Worm (Caenorhabditis elegans) whole organism, L4 larva: ENCODE data around the gene acdh-9.

Experiments
- D1046.2 ChIP-seq: fragments of 200-800 bp; sonication (Bioruptor generic); IDR thresholded peaks from 2 replicates; pipeline ENCODE4 v1.3.6; 2022; ENCODE audit warnings: missing genetic modification characterization, missing compliant biosample characterization
- F49E8.2 ChIP-seq: sonication (generic microtip); optimal IDR thresholded peaks from 2 replicates; lab custom pipeline; 2016; ENCODE audit warnings: missing compliant biosample characterization, mild to moderate bottlenecking, missing genetic modification characterization, borderline replicate concordance
- T26A8.4 ChIP-seq: fragments of 200-800 bp; sonication (Bioruptor generic); IDR thresholded peaks from 2 replicates; pipeline ENCODE4 v1.3.6; 2022; ENCODE audit warnings: missing genetic modification characterization, missing compliant biosample characterization
- ZK546.5 ChIP-seq, 2 experiments: sonication (generic microtip); optimal IDR thresholded peaks; 2 replicates each; lab custom pipeline; 2017; ENCODE audit warnings: missing biosample characterization in 2 of 2, missing genetic modification characterization in 2 of 2
- aha-1 ChIP-seq: fragments of 150-350 bp; peaks from one replicate; lab custom pipeline; 2014; ENCODE audit warnings: missing biosample characterization, missing genetic modification characterization
- aly-2 ChIP-seq: sonication (generic microtip); optimal IDR thresholded peaks from 2 replicates; lab custom pipeline; 2018; ENCODE audit warnings: missing biosample characterization, missing genetic modification characterization
- attf-4 ChIP-seq: sonication (generic microtip); optimal IDR thresholded peaks from 3 replicates; lab custom pipeline; 2017; ENCODE audit warnings: missing biosample characterization, missing genetic modification characterization
- ceh-20 ChIP-seq: fragments of 200-800 bp; sonication (Bioruptor generic); IDR thresholded peaks from 2 replicates; pipeline ENCODE4 v1.3.6; 2022; ENCODE audit warnings: missing genetic modification reagents, missing genetic modification characterization, missing compliant biosample characterization
- ceh-62 ChIP-seq: sonication (generic microtip); optimal IDR thresholded peaks from 2 replicates; lab custom pipeline; 2017; ENCODE audit warnings: missing biosample characterization, missing genetic modification characterization
- ces-1 ChIP-seq: fragments of 150-350 bp; sonication (generic microtip); optimal IDR thresholded peaks from 4 replicates; lab custom pipeline; 2014; ENCODE audit warnings: missing biosample characterization, missing genetic modification reagents, missing genetic modification characterization
- daf-12 ChIP-seq: fragments of 150-350 bp; optimal IDR thresholded peaks from 2 replicates; lab custom pipeline; 2014; ENCODE audit warnings: missing biosample characterization, missing genetic modification reagents, missing genetic modification characterization
- daf-8 ChIP-seq: fragments of 200-800 bp; sonication (Bioruptor generic); IDR thresholded peaks from 2 replicates; pipeline ENCODE4 v1.3.6; 2022; ENCODE audit warnings: missing genetic modification characterization, missing compliant biosample characterization
- dmd-6 ChIP-seq: fragments of 200-800 bp; sonication (Bioruptor generic); IDR thresholded peaks from 2 replicates; pipeline ENCODE4 v1.3.6; 2022; ENCODE audit warnings: missing genetic modification reagents, missing genetic modification characterization, missing compliant biosample characterization
- dmd-9 ChIP-seq: fragments of 200-800 bp; sonication (Bioruptor generic); IDR thresholded peaks from 2 replicates; pipeline ENCODE4 v1.3.6; 2022; ENCODE audit warnings: missing genetic modification reagents, missing genetic modification characterization, missing compliant biosample characterization
- dpl-1 ChIP-seq: fragments of 150-350 bp; optimal IDR thresholded peaks from 2 replicates; lab custom pipeline; 2014; ENCODE audit warnings: missing biosample characterization, missing genetic modification reagents, missing genetic modification characterization
- dve-1 ChIP-seq: sonication (generic microtip); optimal IDR thresholded peaks from 2 replicates; lab custom pipeline; 2017; ENCODE audit warnings: antibody characterized with exemption, mild to moderate bottlenecking, missing genetic modification characterization, missing compliant biosample characterization; ENCODE audit not compliant: insufficient read depth
- egl-43 ChIP-seq: fragments of 200-800 bp; sonication (Bioruptor generic); IDR thresholded peaks from 2 replicates; pipeline ENCODE4 v1.3.6; 2022; ENCODE audit warnings: missing genetic modification reagents, missing genetic modification characterization, missing compliant biosample characterization
- fkh-10 ChIP-seq: fragments of 150-350 bp; optimal IDR thresholded peaks from 2 replicates; lab custom pipeline; 2014; ENCODE audit warnings: missing biosample characterization, missing genetic modification reagents, missing genetic modification characterization
- fos-1 ChIP-seq: fragments of 150-350 bp; optimal IDR thresholded peaks from 2 replicates; lab custom pipeline; 2014; ENCODE audit warnings: missing biosample characterization, missing genetic modification characterization
- gei-8 ChIP-seq: fragments of 200-800 bp; sonication (Bioruptor generic); optimal IDR thresholded peaks from 2 replicates; lab custom pipeline; 2018; ENCODE audit warnings: mild to moderate bottlenecking, missing genetic modification characterization, missing compliant biosample characterization
- hmg-1.1 ChIP-seq: fragments of 200-800 bp; sonication (Bioruptor generic); IDR thresholded peaks from 2 replicates; pipeline ENCODE4 v1.3.6; 2022; ENCODE audit warnings: missing genetic modification reagents, missing genetic modification characterization, missing compliant biosample characterization
- lin-13 ChIP-seq: fragments of 150-350 bp; optimal IDR thresholded peaks from 2 replicates; lab custom pipeline; 2014; ENCODE audit warnings: missing biosample characterization, missing genetic modification reagents, missing genetic modification characterization
- lin-15B ChIP-seq: fragments of 150-350 bp; sonication (generic microtip); optimal IDR thresholded peaks from 3 replicates; lab custom pipeline; 2014; ENCODE audit warnings: missing biosample characterization, missing genetic modification characterization
- lin-38 ChIP-seq: fragments of 200-800 bp; sonication (Bioruptor generic); IDR thresholded peaks from 2 replicates; pipeline ENCODE4 v1.3.6; 2022; ENCODE audit warnings: missing genetic modification reagents, missing genetic modification characterization, missing compliant biosample characterization
- lsy-2 ChIP-seq, 2 experiments: fragments of 150-350 bp in 1 of 2; sonication (generic microtip) in 1 of 2; optimal IDR thresholded peaks; 2 replicates each; lab custom pipeline; 2014 to 2017; ENCODE audit warnings: missing biosample characterization in 2 of 2, missing genetic modification characterization in 2 of 2
- mdl-1 ChIP-seq, 2 experiments: fragments of 150-350 bp in 1 of 2; sonication (generic microtip) in 1 of 2; optimal IDR thresholded peaks; 2 replicates each; lab custom pipeline; 2014 to 2017; ENCODE audit warnings: missing biosample characterization in 2 of 2, missing genetic modification characterization in 2 of 2
- mdt-29 ChIP-seq: fragments of 200-800 bp; sonication (Bioruptor generic); IDR thresholded peaks from 2 replicates; pipeline ENCODE4 v1.3.6; 2022; ENCODE audit warnings: missing genetic modification reagents, missing genetic modification characterization, missing compliant biosample characterization
- nhr-11 ChIP-seq: fragments of 150-350 bp; optimal IDR thresholded peaks from 2 replicates; lab custom pipeline; 2014; ENCODE audit warnings: missing biosample characterization, missing genetic modification characterization
- nhr-41 ChIP-seq: fragments of 200-800 bp; sonication (Bioruptor generic); IDR thresholded peaks from 2 replicates; pipeline ENCODE4 v1.3.6; 2022; ENCODE audit warnings: missing genetic modification reagents, missing genetic modification characterization, missing compliant biosample characterization
- nhr-48 ChIP-seq: sonication (generic microtip); optimal IDR thresholded peaks from 2 replicates; lab custom pipeline; 2016; ENCODE audit warnings: mild to moderate bottlenecking, missing genetic modification characterization, missing compliant biosample characterization
- nhr-77 ChIP-seq: fragments of 150-350 bp; optimal IDR thresholded peaks from 2 replicates; lab custom pipeline; 2014; ENCODE audit warnings: missing biosample characterization, missing genetic modification characterization
- pha-4 ChIP-seq, 2 experiments: fragments of 150-350 bp in 1 of 2; fragments of 200-800 bp in 1 of 2; sonication (Bioruptor generic) in 1 of 2; IDR thresholded peaks in 1 of 2; optimal IDR thresholded peaks in 1 of 2; 2 replicates each; pipeline versions ENCODE4 v1.3.6 to Lab custom; 2014 to 2022; ENCODE audit warnings: missing genetic modification characterization in 2 of 2, missing genetic modification reagents in 2 of 2, missing biosample characterization in 1 of 2, missing compliant biosample characterization in 1 of 2
- pqm-1 ChIP-seq: sonication (generic microtip); optimal IDR thresholded peaks from 2 replicates; lab custom pipeline; 2017; ENCODE audit warnings: missing biosample characterization, missing genetic modification characterization
- saeg-2 ChIP-seq: fragments of 200-800 bp; sonication (Bioruptor generic); IDR thresholded peaks from 2 replicates; pipeline ENCODE4 v1.3.6; 2022; ENCODE audit warnings: missing genetic modification reagents, missing genetic modification characterization, missing compliant biosample characterization
- sdz-12 ChIP-seq: fragments of 200-800 bp; sonication (Bioruptor generic); optimal IDR thresholded peaks from 2 replicates; lab custom pipeline; 2018; ENCODE audit warnings: mild to moderate bottlenecking, missing genetic modification characterization, missing compliant biosample characterization
- spr-1 ChIP-seq: sonication (generic microtip); optimal IDR thresholded peaks from 2 replicates; lab custom pipeline; 2016; ENCODE audit warnings: mild to moderate bottlenecking, missing genetic modification characterization, missing compliant biosample characterization
- tra-1 ChIP-seq: fragments of 200-800 bp; sonication (Bioruptor generic); IDR thresholded peaks from 2 replicates; pipeline ENCODE4 v1.3.6; 2022; ENCODE audit warnings: missing genetic modification reagents, missing genetic modification characterization, missing compliant biosample characterization
- zfp-3 ChIP-seq: fragments of 200-800 bp; sonication (Bioruptor generic); conservative IDR thresholded peaks from 2 replicates; pipeline ENCODE4 v1.3.6; 2022; ENCODE audit warnings: missing genetic modification reagents, missing genetic modification characterization, missing compliant biosample characterization
- zip-2 ChIP-seq: fragments of 150-350 bp; optimal IDR thresholded peaks from 2 replicates; lab custom pipeline; 2014; ENCODE audit warnings: missing biosample characterization, missing genetic modification characterization

Gene acdh-9

ce11 chrII:840131-840530 lies 8.3 kb downstream of the acdh-9 start, which contains the start of gene clc-33:
Gene clc-33 (plus strand): TSS chrII:840431.
- TF ChIP-seq dve-1 (no peak), ceh-20 (no peak), T26A8.4 (no peak)

- TF ChIP-seq daf-8 (GFP tag; lab: Robert Waterston, UW) = no peak
- no peak for TF ChIP-seq dmd-9 (GFP tag; lab: Robert Waterston, UW)
- no peak for TF ChIP-seq ces-1 (GFP tag; lab: Kevin White, UChicago)
- TF ChIP-seq tra-1 (GFP tag; lab: Robert Waterston, UW) = no peak
- no peak for TF ChIP-seq fos-1 (tag; lab: Kevin White, UChicago)
- TF ChIP-seq lin-15B = no peak
- TF ChIP-seq ceh-62 = no peak
- no peak for TF ChIP-seq mdl-1 (tag; optimal IDR thresholded peaks at IDR 0.05; lab: Kevin White, UChicago)
- TF ChIP-seq nhr-11 (tag; lab: Kevin White, UChicago) = no peak
- TF ChIP-seq nhr-77 (tag; lab: Kevin White, UChicago) = no peak
- TF ChIP-seq dpl-1 (GFP tag; lab: Kevin White, UChicago) = no peak
- no peak for TF ChIP-seq daf-12
- no peak for TF ChIP-seq gei-8 (GFP tag; lab: Kevin White, UChicago)
- no peak for TF ChIP-seq lin-38 (GFP tag; lab: Robert Waterston, UW)
- TF ChIP-seq ZK546.5 (tag; optimal IDR thresholded peaks at IDR 0.05; lab: Kevin White, UChicago) = no peak
- TF ChIP-seq spr-1 (tag; lab: Kevin White, UChicago) = no peak
- no peak for TF ChIP-seq hmg-1.1
- no peak for TF ChIP-seq dve-1
These were observed 10.0 kb downstream of the acdh-9 start, which contains the start of gene F28A10.8 for ce11 chrII:838414-838813. Gene F28A10.8 (minus strand): TSS chrII:838514.

ce11 chrII:825521-825920 lies 22.9 kb downstream of the acdh-9 start, which contains the start of gene F28A10.1:
Gene F28A10.1 (plus strand): TSS chrII:825821.
- TF ChIP-seq attf-4 (tag; lab: Kevin White, UChicago) (no peak), aha-1 (tag; lab: Kevin White, UChicago) (peak; percentile 8)

- no peak for TF ChIP-seq sdz-12 (GFP tag; lab: Kevin White, UChicago)
- no peak for TF ChIP-seq lin-13 (GFP tag; lab: Kevin White, UChicago)
- TF ChIP-seq mdt-29 (GFP tag; lab: Robert Waterston, UW) = no peak
- TF ChIP-seq nhr-48 = no peak
- no peak for TF ChIP-seq pqm-1
- no peak for TF ChIP-seq nhr-41 (GFP tag; lab: Robert Waterston, UW)
- no peak for TF ChIP-seq dmd-6 (GFP tag; lab: Robert Waterston, UW)
- no peak for TF ChIP-seq D1046.2
- no peak for TF ChIP-seq T26A8.4
- TF ChIP-seq zfp-3 (GFP tag; lab: Robert Waterston, UW) = no peak
- TF ChIP-seq F49E8.2 (tag; lab: Kevin White, UChicago) = no peak
- TF ChIP-seq hmg-1.1 = no peak
- TF ChIP-seq saeg-2 (GFP tag; lab: Robert Waterston, UW) = no peak
- TF ChIP-seq zip-2 = no peak
- no peak for TF ChIP-seq lsy-2 (tag; optimal IDR thresholded peaks at IDR 0.05; lab: Kevin White, UChicago)
- TF ChIP-seq fkh-10 = no peak
- TF ChIP-seq aly-2 = no peak
- no peak for TF ChIP-seq egl-43 (GFP tag; lab: Robert Waterston, UW)
- no peak for TF ChIP-seq pha-4 (GFP tag; IDR thresholded peaks at IDR 0.05; lab: Robert Waterston, UW)
- TF ChIP-seq pha-4 (tag; optimal IDR thresholded peaks at IDR 0.05; lab: Kevin White, UChicago) = no peak
These were observed 24.9 kb downstream of the acdh-9 start, which contains the start of gene F46F5.10 for ce11 chrII:823529-823928. Gene F46F5.10 (plus strand): TSS chrII:823829.
